Fruit fly (Drosophila melanogaster) S2 (cell line): Measurements from ENCODE around the gene CG8097.

Source experiments
- CG8478 ChIP-seq: fragments of >200 bp; optimal IDR thresholded peaks from 2 replicates; lab custom pipeline; 2018
- CTCF ChIP-seq, 2 experiments: fragments of >200 bp; optimal IDR thresholded peaks; 2 replicates each; lab custom pipeline; 2018

The CG8097 gene

DNA sequence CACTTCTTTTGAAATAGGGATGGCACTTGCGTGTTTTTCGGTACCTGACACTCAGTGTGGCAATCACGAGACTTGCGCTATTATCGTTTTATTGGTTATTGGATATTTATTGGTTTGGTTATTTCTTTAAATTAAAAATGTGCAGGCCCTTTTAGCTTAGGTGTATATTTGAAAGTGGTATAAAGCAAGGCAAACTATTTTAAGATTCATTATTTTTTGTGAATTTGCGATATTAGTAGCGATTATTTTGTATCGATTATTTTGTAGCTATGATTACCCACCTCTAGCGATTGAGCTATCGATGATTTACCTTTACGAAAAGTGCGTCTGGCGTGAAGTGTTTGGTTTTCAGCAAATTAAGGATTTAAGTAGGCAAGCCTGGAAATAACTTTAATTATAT lies at the start of gene CG8097, which contains the start of gene CG9215:
Gene CG8097 (plus strand): TSS at position 307 of the 400 bp plus-strand sequence.
Gene CG9215 (minus strand): TSS at position 22 of the 400 bp plus-strand sequence.
- TF ChIP-seq CTCF (optimal IDR thresholded peaks at IDR 0.05; lab: Kevin White, UChicago) (no peak), CG8478 (lab: Kevin White, UChicago) (no peak)

- TF ChIP-seq CG8478 (lab: Kevin White, UChicago) (no peak), CTCF (optimal IDR thresholded peaks at IDR 0.05; lab: Kevin White, UChicago) (no peak)
These were observed 43.0 kb upstream of the CG8097 start for dm6 chrX:15539856-15540488.

DNA sequence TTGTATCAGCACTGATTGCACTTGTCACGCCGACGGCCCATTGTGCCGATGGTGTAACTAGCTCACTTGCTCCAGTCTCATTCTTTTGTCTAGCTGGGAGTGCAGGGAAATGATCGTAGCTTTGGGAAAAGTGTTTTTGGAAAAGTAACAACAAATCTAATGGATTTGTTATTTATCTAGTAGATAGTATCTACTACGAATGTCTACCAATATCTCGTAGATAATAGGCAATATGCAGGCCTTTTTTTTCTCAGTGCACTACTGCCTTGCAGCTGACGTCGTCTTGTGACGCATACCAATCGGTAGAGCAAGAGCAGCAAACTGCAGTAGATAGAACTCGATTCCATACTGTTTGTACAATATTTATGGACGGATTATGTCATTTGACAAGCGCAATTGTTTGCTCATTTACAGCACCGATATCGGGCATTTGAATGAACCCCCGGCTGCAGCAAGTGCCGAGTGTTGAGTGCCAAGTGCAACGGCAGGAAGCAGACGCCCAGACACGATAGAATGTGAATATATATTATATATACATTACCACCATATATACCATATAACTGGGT lies 39.4 kb upstream of the CG8097 start:
- no peak for TF ChIP-seq CTCF (optimal IDR thresholded peaks at IDR 0.05; lab: Kevin White, UChicago)
- no peak for TF ChIP-seq CG8478 (lab: Kevin White, UChicago)

- no peak for TF ChIP-seq CTCF (optimal IDR thresholded peaks at IDR 0.05; lab: Kevin White, UChicago)
These were observed 37.3 kb upstream of the CG8097 start for dm6 chrX:15545467-15546197.

DNA sequence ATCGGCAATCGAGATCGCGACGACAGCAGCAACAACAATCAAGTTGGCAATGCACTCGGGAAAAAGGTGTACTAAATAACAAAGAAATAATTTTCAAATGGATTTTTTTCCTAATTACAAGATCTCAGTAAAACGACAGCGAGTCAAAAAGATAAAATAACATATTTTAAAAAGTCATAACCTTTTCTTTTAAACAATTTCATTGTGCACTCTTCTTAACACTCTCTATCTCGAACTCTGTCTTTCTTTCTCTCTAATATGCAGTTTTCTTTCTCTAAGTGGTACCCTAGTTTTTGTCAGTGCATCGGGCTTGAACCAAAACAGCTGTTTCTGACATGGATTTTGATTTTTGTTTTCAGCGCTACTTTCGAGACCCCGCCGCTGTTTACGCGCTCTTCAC lies 33.9 kb upstream of the CG8097 start:
- no peak for TF ChIP-seq CG8478 (lab: Kevin White, UChicago)

- TF ChIP-seq CTCF (optimal IDR thresholded peaks at IDR 0.05; lab: Kevin White, UChicago) (no peak), CG8478 (lab: Kevin White, UChicago) (no peak)
These were observed 30.5 kb upstream of the CG8097 start for dm6 chrX:15552472-15552888.

dm6 chrX:15554256-15554678 lies 28.7 kb upstream of the CG8097 start, which contains the start of gene Ac13E:
Gene Ac13E, minus strand, starts transcription at chrX:15554278.
- TF ChIP-seq CTCF (optimal IDR thresholded peaks at IDR 0.05; lab: Kevin White, UChicago) (no peak), CG8478 (lab: Kevin White, UChicago) (no peak)

- TF ChIP-seq CG8478 (lab: Kevin White, UChicago) = no peak
- no peak for TF ChIP-seq CTCF (optimal IDR thresholded peaks at IDR 0.05; lab: Kevin White, UChicago)
These were observed 27.0 kb upstream of the CG8097 start, which contains the start of gene CG42300 for dm6 chrX:15555945-15556344. Gene CG42300, minus strand, starts transcription at chrX:15556045.

DNA sequence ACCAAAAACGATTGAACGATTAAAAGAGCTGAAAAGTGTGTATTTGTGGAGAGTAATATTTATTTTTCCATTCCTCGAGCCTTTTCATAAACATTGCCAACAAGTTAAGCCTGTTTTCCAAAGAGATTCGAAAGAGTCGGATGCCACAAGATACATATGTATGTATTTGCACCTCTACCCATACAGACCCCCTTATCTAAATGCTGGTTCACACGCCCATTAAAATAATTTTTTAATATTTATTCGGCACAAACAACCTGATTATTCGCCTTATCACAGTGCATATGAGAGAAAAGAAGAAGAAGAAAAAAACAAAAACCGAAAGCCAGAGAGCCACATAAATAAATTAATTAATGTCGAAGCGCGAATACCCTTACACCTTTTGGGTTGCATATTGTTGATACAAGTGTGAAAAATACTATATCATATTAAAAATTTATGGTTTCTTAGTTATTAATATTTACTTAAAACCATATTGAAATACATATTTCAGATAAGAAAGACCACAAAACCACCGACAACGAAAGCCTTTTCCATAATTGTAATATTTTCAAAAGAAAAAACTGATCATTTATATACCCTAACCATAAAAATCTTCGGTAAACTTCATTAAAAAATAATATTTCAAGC lies 14.5 kb upstream of the CG8097 start:
- TF ChIP-seq CG8478 (lab: Kevin White, UChicago) (no peak), CTCF (optimal IDR thresholded peaks at IDR 0.05; lab: Kevin White, UChicago) (no peak)

DNA sequence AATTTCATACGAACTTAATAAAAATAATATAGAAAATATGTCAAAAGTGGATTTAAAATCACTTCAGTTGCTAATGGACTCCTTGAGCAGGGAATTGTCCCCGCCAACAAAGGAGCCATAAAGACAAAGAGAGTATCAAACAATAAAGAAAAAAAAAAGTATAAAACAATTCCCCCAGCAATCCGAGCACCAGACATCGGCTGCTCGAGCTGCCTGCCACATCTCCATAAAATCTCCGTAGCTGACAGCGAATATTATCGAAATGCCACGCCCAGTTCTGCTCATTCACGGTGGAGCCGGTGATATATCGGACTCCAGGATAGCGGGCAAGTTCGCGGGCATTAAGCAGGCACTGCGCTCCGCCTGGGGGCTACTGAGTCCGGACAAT lies 14.0 kb upstream of the CG8097 start, which contains the start of gene CG7860:
Gene CG7860 (plus strand): TSS at position 11 of the 388 bp plus-strand sequence.
- no peak for TF ChIP-seq CG8478 (lab: Kevin White, UChicago)
- no peak for TF ChIP-seq CTCF (optimal IDR thresholded peaks at IDR 0.05; lab: Kevin White, UChicago)

dm6 chrX:15571939-15572338 lies 11.0 kb upstream of the CG8097 start, which contains the start of gene CG15643:
Gene CG15643, minus strand, starts transcription at chrX:15572149.
- TF ChIP-seq CG8478 (lab: Kevin White, UChicago) = no peak
- TF ChIP-seq CTCF (optimal IDR thresholded peaks at IDR 0.05; lab: Kevin White, UChicago) = no peak

dm6 chrX:15574384-15574783 lies 8.6 kb upstream of the CG8097 start, which contains the start of gene CG9213:
Gene CG9213, minus strand, starts transcription at chrX:15574535.
- no peak for TF ChIP-seq CTCF (optimal IDR thresholded peaks at IDR 0.05; lab: Kevin White, UChicago)
- TF ChIP-seq CG8478 (lab: Kevin White, UChicago) = no peak

DNA sequence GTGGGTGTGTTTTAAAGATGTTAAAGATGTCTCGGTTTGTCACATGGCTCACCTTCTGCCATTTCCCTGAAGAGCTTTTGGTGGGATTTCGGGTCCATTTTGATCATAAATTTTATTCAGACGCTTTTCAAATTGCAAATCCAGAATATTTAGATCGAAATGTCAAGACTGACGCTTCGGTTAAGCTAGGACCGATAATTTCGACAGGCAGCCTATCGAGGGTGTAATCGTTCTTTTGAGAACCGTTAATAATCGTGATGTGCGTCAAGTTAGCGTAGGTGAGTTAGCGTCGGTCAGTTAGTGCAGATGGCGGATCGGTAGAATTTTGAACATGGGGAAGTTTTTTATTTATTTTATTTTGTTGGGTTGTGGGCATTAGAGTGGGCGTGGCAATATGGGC lies 7.4 kb upstream of the CG8097 start, which contains the start of gene CG42299:
Gene CG42299 (minus strand): TSS at position 127 of the 400 bp plus-strand sequence.
- TF ChIP-seq CG8478 (lab: Kevin White, UChicago) = no peak

DNA sequence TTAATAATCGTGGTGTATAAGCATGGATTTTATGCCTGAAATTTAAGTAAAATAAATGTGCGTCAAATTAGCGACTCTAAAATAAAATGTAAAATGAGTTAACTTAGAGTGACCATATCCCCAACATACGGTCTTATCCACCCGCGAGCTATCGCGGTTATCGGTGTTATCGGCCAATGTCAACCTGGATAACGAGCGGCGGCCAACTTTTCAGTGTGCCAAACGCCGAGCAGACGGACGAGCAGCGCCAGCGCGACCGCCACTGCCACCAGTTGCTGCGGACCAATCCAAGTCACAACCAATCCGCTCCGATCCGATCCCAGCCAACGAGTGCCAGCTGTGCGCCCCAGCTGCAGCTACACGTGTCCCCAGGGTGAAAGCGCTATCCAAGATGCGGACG lies 4.9 kb upstream of the CG8097 start, which contains the start of the genes cerv and CG7872:
Gene cerv (minus strand): TSS at position 129 of the 400 bp plus-strand sequence.
Gene CG7872 (plus strand): TSS at position 163 of the 400 bp plus-strand sequence.
- TF ChIP-seq CG8478 (lab: Kevin White, UChicago) = no peak
- peak in 1 of 2 experiments; percentile 2 for TF ChIP-seq CTCF (optimal IDR thresholded peaks at IDR 0.05; lab: Kevin White, UChicago)
